Worm (Caenorhabditis elegans) whole organism, mixed stage, embryonic: ENCODE data around the gene ZK829.3.

Experiments
- ces-1 ChIP-seq: fragments of 150-350 bp; optimal IDR thresholded peaks from 2 replicates; lab custom pipeline; 2014; ENCODE audit warnings: missing biosample characterization, missing genetic modification reagents, missing genetic modification characterization
- elt-1 ChIP-seq: sonication (generic microtip); optimal IDR thresholded peaks from 2 replicates; lab custom pipeline; 2017; ENCODE audit warnings: missing genetic modification characterization, mild to moderate bottlenecking, missing compliant biosample characterization, antibody characterized with exemption, moderate library complexity, borderline replicate concordance; ENCODE audit not compliant: insufficient read depth
- lin-13 ChIP-seq: fragments of 150-350 bp; optimal IDR thresholded peaks from 2 replicates; lab custom pipeline; 2014; ENCODE audit warnings: missing biosample characterization, missing genetic modification characterization
- lin-32 ChIP-seq: fragments of 200-800 bp; sonication (Bioruptor generic); optimal IDR thresholded peaks from 2 replicates; lab custom pipeline; 2018; ENCODE audit warnings: mild to moderate bottlenecking, missing genetic modification characterization, missing compliant biosample characterization
- nhr-12 ChIP-seq: fragments of 150-350 bp; optimal IDR thresholded peaks from 2 replicates; lab custom pipeline; 2014; ENCODE audit warnings: missing biosample characterization, missing genetic modification characterization
- nhr-28 ChIP-seq: fragments of 150-350 bp; optimal IDR thresholded peaks from 2 replicates; lab custom pipeline; 2014; ENCODE audit warnings: missing biosample characterization, missing genetic modification characterization
- nhr-76 ChIP-seq: sonication (generic microtip); optimal IDR thresholded peaks from 2 replicates; lab custom pipeline; 2017; ENCODE audit warnings: missing biosample characterization, missing genetic modification characterization
- snpc-4 ChIP-seq: fragments of 150-350 bp; optimal IDR thresholded peaks from 2 replicates; lab custom pipeline; 2014; ENCODE audit warnings: missing biosample characterization, missing genetic modification characterization
- unc-39 ChIP-seq: fragments of 150-350 bp; optimal IDR thresholded peaks from 2 replicates; lab custom pipeline; 2014; ENCODE audit warnings: missing biosample characterization, missing genetic modification characterization
- unc-62 ChIP-seq: fragments of 150-350 bp; optimal IDR thresholded peaks from 2 replicates; lab custom pipeline; 2014; ENCODE audit warnings: missing biosample characterization, missing genetic modification reagents, missing genetic modification characterization
- ztf-11 ChIP-seq: fragments of 150-350 bp; optimal IDR thresholded peaks from 2 replicates; lab custom pipeline; 2014; ENCODE audit warnings: missing biosample characterization, missing genetic modification characterization

- no peak for TF ChIP-seq lin-13
- TF ChIP-seq snpc-4 (tag; lab: Kevin White, UChicago), result no peak
- TF ChIP-seq ces-1 (GFP tag; lab: Kevin White, UChicago), result no peak
- TF ChIP-seq nhr-76 (tag; lab: Kevin White, UChicago), result no peak
- TF ChIP-seq nhr-12 (tag; lab: Kevin White, UChicago), result no peak
- TF ChIP-seq unc-62 (GFP tag; lab: Kevin White, UChicago), result no peak
- TF ChIP-seq nhr-28, result no peak
- no peak for TF ChIP-seq ztf-11 (tag; lab: Kevin White, UChicago)
- no peak for TF ChIP-seq lin-32 (GFP tag; lab: Kevin White, UChicago)
- no peak for TF ChIP-seq unc-39
- TF ChIP-seq elt-1 (tag; lab: Kevin White, UChicago), result no peak
Observed at ce11 chrIV:11959573-11959972, 14.1 kb upstream of the ZK829.3 start, which contains the start of gene tgt-1.
